Fruit fly (Drosophila melanogaster) whole organism, embryonic: ENCODE data around the gene Usp8.

Source experiments
- Aef1 ChIP-seq: fragments of 200-800 bp; sonication (Bioruptor generic); IDR thresholded peaks from 3 replicates; pipeline ENCODE4 v1.3.6; 2022; ENCODE audit warnings: missing biosample characterization, missing genetic modification characterization
- Blimp-1 ChIP-seq: fragments of 200-800 bp; sonication (Bioruptor generic); optimal IDR thresholded peaks from 3 replicates; lab custom pipeline; 2018; ENCODE audit warnings: missing biosample characterization, missing genetic modification characterization, mild to moderate bottlenecking, moderate library complexity, missing genetic modification reagents
- CG10431 ChIP-seq: fragments of 200-800 bp; sonication (Bioruptor generic); optimal IDR thresholded peaks from 3 replicates; lab custom pipeline; 2018; ENCODE audit warnings: missing biosample characterization, mild to moderate bottlenecking, missing genetic modification characterization
- CG10565 ChIP-seq: fragments of 200-800 bp; sonication (Bioruptor generic); optimal IDR thresholded peaks from 3 replicates; lab custom pipeline; 2016; ENCODE audit warnings: missing biosample characterization, mild to moderate bottlenecking, missing genetic modification characterization
- CG11560 ChIP-seq: fragments of 200-800 bp; sonication (Bioruptor generic); IDR thresholded peaks from 3 replicates; pipeline ENCODE4 v1.3.6; 2022; ENCODE audit warnings: missing biosample characterization, missing genetic modification characterization
- CG15269 ChIP-seq: fragments of 200-800 bp; sonication (Bioruptor generic); optimal IDR thresholded peaks from 2 replicates; lab custom pipeline; 2018; ENCODE audit warnings: missing biosample characterization, mild to moderate bottlenecking, missing genetic modification characterization, moderate library complexity
- CG17328 ChIP-seq: fragments of 200-800 bp; sonication (Bioruptor generic); IDR thresholded peaks from 2 replicates; pipeline ENCODE4 v1.3.6; 2022; ENCODE audit warnings: missing biosample characterization, missing genetic modification characterization
- CG17359 ChIP-seq: fragments of 200-800 bp; sonication (Bioruptor generic); optimal IDR thresholded peaks from 3 replicates; lab custom pipeline; 2018; ENCODE audit warnings: missing biosample characterization, mild to moderate bottlenecking, missing genetic modification characterization, moderate library complexity
- CG17802 ChIP-seq: fragments of 200-800 bp; sonication (Bioruptor generic); optimal IDR thresholded peaks from 2 replicates; lab custom pipeline; 2018; ENCODE audit warnings: missing biosample characterization, mild to moderate bottlenecking, missing genetic modification characterization, moderate library complexity
- CG17912 ChIP-seq: fragments of 200-800 bp; sonication (Bioruptor generic); optimal IDR thresholded peaks from 2 replicates; lab custom pipeline; 2018; ENCODE audit warnings: missing biosample characterization, mild to moderate bottlenecking, missing genetic modification characterization
- CG18619 ChIP-seq: fragments of 200-800 bp; sonication (Bioruptor generic); optimal IDR thresholded peaks from 3 replicates; lab custom pipeline; 2017; ENCODE audit warnings: missing biosample characterization, mild to moderate bottlenecking, missing genetic modification characterization
- CG30431 ChIP-seq: fragments of 200-800 bp; sonication (Bioruptor generic); optimal IDR thresholded peaks from 2 replicates; lab custom pipeline; 2017; ENCODE audit warnings: missing biosample characterization, missing genetic modification characterization
- CG34376 ChIP-seq: fragments of 200-800 bp; sonication (Bioruptor generic); optimal IDR thresholded peaks from 2 replicates; lab custom pipeline; 2018; ENCODE audit warnings: missing biosample characterization, mild to moderate bottlenecking, missing genetic modification characterization
- CG3838 ChIP-seq: fragments of 200-800 bp; sonication (Bioruptor generic); optimal IDR thresholded peaks from 3 replicates; lab custom pipeline; 2016; ENCODE audit warnings: missing biosample characterization, missing genetic modification characterization
- CG4404 ChIP-seq: fragments of 200-800 bp; sonication (Bioruptor generic); IDR thresholded peaks from 2 replicates; pipeline ENCODE4 v1.3.6; 2022; ENCODE audit warnings: missing biosample characterization, missing genetic modification characterization
- CG6175 ChIP-seq: fragments of 200-800 bp; sonication (Bioruptor generic); IDR thresholded peaks from 3 replicates; pipeline ENCODE4 v1.3.6; 2022; ENCODE audit warnings: missing biosample characterization, missing genetic modification characterization
- CG6654 ChIP-seq: fragments of 200-800 bp; sonication (Bioruptor generic); optimal IDR thresholded peaks from 2 replicates; lab custom pipeline; 2017; ENCODE audit warnings: missing biosample characterization, mild to moderate bottlenecking, missing genetic modification characterization
- CG7928 ChIP-seq: fragments of 200-800 bp; sonication (Bioruptor generic); optimal IDR thresholded peaks from 2 replicates; lab custom pipeline; 2017; ENCODE audit warnings: missing biosample characterization, mild to moderate bottlenecking, missing genetic modification characterization
- E2f2 ChIP-seq: fragments of 200-800 bp; sonication (Bioruptor generic); IDR thresholded peaks from 2 replicates; pipeline ENCODE4 v1.3.6; 2022; ENCODE audit warnings: missing biosample characterization, missing genetic modification characterization
- Eip74EF ChIP-seq, 2 experiments: fragments of 200-800 bp in 1 of 2; fragments of >200 bp in 1 of 2; sonication (Bioruptor generic) in 1 of 2; optimal IDR thresholded peaks; 2 replicates each; lab custom pipeline; 2017 to 2019; ENCODE audit warnings: missing biosample characterization in 2 of 2, missing genetic modification characterization in 2 of 2, mild to moderate bottlenecking in 1 of 2, moderate library complexity in 1 of 2
- NC2α ChIP-seq: fragments of 200-800 bp; sonication (Bioruptor generic); optimal IDR thresholded peaks from 2 replicates; lab custom pipeline; 2016; ENCODE audit warnings: missing biosample characterization, missing genetic modification characterization
- Neu2 ChIP-seq: fragments of 200-800 bp; sonication (Bioruptor generic); optimal IDR thresholded peaks from 3 replicates; lab custom pipeline; 2016; ENCODE audit warnings: missing biosample characterization, missing genetic modification characterization, borderline replicate concordance
- Ravus ChIP-seq: fragments of 200-800 bp; sonication (Bioruptor generic); IDR thresholded peaks from 2 replicates; pipeline ENCODE4 v1.3.6; 2022; ENCODE audit warnings: missing biosample characterization, missing genetic modification characterization
- ap ChIP-seq: fragments of 200-800 bp; sonication (Bioruptor generic); IDR thresholded peaks from 2 replicates; pipeline ENCODE4 v1.3.6; 2022; ENCODE audit warnings: missing biosample characterization, missing genetic modification characterization
- bab2 ChIP-seq: fragments of 200-800 bp; sonication (Bioruptor generic); optimal IDR thresholded peaks from 2 replicates; lab custom pipeline; 2016; ENCODE audit warnings: missing biosample characterization, missing genetic modification characterization
- br ChIP-seq: fragments of >200 bp; optimal IDR thresholded peaks from 2 replicates; lab custom pipeline; 2017
- cato ChIP-seq: fragments of 200-800 bp; sonication (Bioruptor generic); optimal IDR thresholded peaks from 2 replicates; lab custom pipeline; 2016; ENCODE audit warnings: missing biosample characterization, missing genetic modification characterization, borderline replicate concordance
- caup ChIP-seq: fragments of 200-800 bp; sonication (Bioruptor generic); optimal IDR thresholded peaks from 3 replicates; lab custom pipeline; 2017; ENCODE audit warnings: missing biosample characterization, mild to moderate bottlenecking, missing genetic modification characterization, moderate library complexity; ENCODE audit not compliant: severe bottlenecking
- chif ChIP-seq, 2 experiments: fragments of 200-800 bp; sonication (Bioruptor generic); optimal IDR thresholded peaks; 3 replicates each; lab custom pipeline; 2016; ENCODE audit warnings: missing biosample characterization in 2 of 2, missing genetic modification characterization in 2 of 2
- chm ChIP-seq: fragments of 200-800 bp; sonication (Bioruptor generic); IDR thresholded peaks from 2 replicates; pipeline ENCODE4 v1.3.6; 2022; ENCODE audit warnings: missing biosample characterization, missing genetic modification characterization
- dati ChIP-seq: fragments of 200-800 bp; sonication (Bioruptor generic); IDR thresholded peaks from 2 replicates; pipeline ENCODE4 v1.3.6; 2022; ENCODE audit warnings: missing biosample characterization, missing genetic modification characterization
- en ChIP-seq: fragments of 200-800 bp; sonication (Bioruptor generic); optimal IDR thresholded peaks from 2 replicates; lab custom pipeline; 2016; ENCODE audit warnings: missing biosample characterization, missing genetic modification characterization
- eve ChIP-seq, 2 experiments: fragments of >200 bp; optimal IDR thresholded peaks; 2 replicates each; lab custom pipeline; 2017; ENCODE audit warnings: missing biosample characterization in 2 of 2, missing genetic modification characterization in 2 of 2
- fd64A ChIP-seq: fragments of 200-800 bp; sonication (Bioruptor generic); optimal IDR thresholded peaks from 3 replicates; lab custom pipeline; 2018; ENCODE audit warnings: missing biosample characterization, mild to moderate bottlenecking, missing genetic modification characterization
- gce ChIP-seq: fragments of 200-800 bp; sonication (Bioruptor generic); IDR thresholded peaks from 3 replicates; pipeline ENCODE4 v1.3.6; 2022; ENCODE audit warnings: missing biosample characterization, missing genetic modification characterization
- gt ChIP-seq: fragments of 200-800 bp; sonication (Bioruptor generic); IDR thresholded peaks from 2 replicates; pipeline ENCODE4 v1.3.6; 2022; ENCODE audit warnings: missing biosample characterization, missing genetic modification characterization
- jigr1 ChIP-seq: fragments of 200-800 bp; sonication (Bioruptor generic); IDR thresholded peaks from 3 replicates; pipeline ENCODE4 v1.3.6; 2022; ENCODE audit warnings: missing biosample characterization, missing genetic modification characterization
- kay ChIP-seq: fragments of 200-800 bp; sonication (Bioruptor generic); optimal IDR thresholded peaks from 2 replicates; lab custom pipeline; 2016; ENCODE audit warnings: missing biosample characterization, missing genetic modification characterization
- kni ChIP-seq: fragments of 200-800 bp; sonication (Bioruptor generic); optimal IDR thresholded peaks from 3 replicates; lab custom pipeline; 2017; ENCODE audit warnings: mild to moderate bottlenecking, missing biosample characterization, missing genetic modification reagents, missing genetic modification characterization
- lola ChIP-seq, 3 experiments: fragments of >200 bp in 2 of 3; fragments of 200-800 bp in 1 of 3; sonication (Bioruptor generic) in 1 of 3; optimal IDR thresholded peaks; 2 replicates each; lab custom pipeline; 2017 to 2019; ENCODE audit warnings: missing biosample characterization in 3 of 3, missing genetic modification characterization in 3 of 3, mild to moderate bottlenecking in 1 of 3, moderate library complexity in 1 of 3
- pan ChIP-seq, 4 experiments: fragments of >200 bp in 3 of 4; fragments of 200-800 bp in 1 of 4; sonication (Bioruptor generic) in 1 of 4; optimal IDR thresholded peaks in 3 of 4; IDR thresholded peaks in 1 of 4; 2 replicates each; pipeline versions ENCODE4 v1.3.6 to Lab custom; 2017 to 2022; ENCODE audit warnings: missing biosample characterization in 2 of 4, missing genetic modification characterization in 2 of 4, mixed read lengths in 1 of 4
- pfk ChIP-seq: fragments of 200-800 bp; sonication (Bioruptor generic); optimal IDR thresholded peaks from 2 replicates; lab custom pipeline; 2018; ENCODE audit warnings: missing biosample characterization, mild to moderate bottlenecking, missing genetic modification characterization, moderate library complexity
- pho ChIP-seq: fragments of 200-800 bp; sonication (Bioruptor generic); optimal IDR thresholded peaks from 2 replicates; lab custom pipeline; 2016; ENCODE audit warnings: missing biosample characterization, missing genetic modification characterization
- pita ChIP-seq: fragments of 200-800 bp; sonication (Bioruptor generic); optimal IDR thresholded peaks from 2 replicates; lab custom pipeline; 2017; ENCODE audit warnings: missing biosample characterization, mild to moderate bottlenecking, missing genetic modification characterization
- sens ChIP-seq: fragments of 200-800 bp; sonication (Bioruptor generic); peaks from one replicate; lab custom pipeline; 2016; ENCODE audit warnings: missing biosample characterization, missing genetic modification characterization
- sob ChIP-seq: fragments of 200-800 bp; sonication (Bioruptor generic); IDR thresholded peaks from 2 replicates; pipeline ENCODE4 v1.3.6; 2022; ENCODE audit warnings: missing biosample characterization, missing genetic modification characterization
- sqz ChIP-seq: fragments of 200-800 bp; sonication (Bioruptor generic); optimal IDR thresholded peaks from 3 replicates; lab custom pipeline; 2018; ENCODE audit warnings: missing biosample characterization, mild to moderate bottlenecking, missing genetic modification characterization
- stc ChIP-seq: fragments of 200-800 bp; sonication (Bioruptor generic); IDR thresholded peaks from 2 replicates; pipeline ENCODE4 v1.3.6; 2022; ENCODE audit warnings: missing biosample characterization, missing genetic modification characterization
- unc-4 ChIP-seq: fragments of 200-800 bp; sonication (Bioruptor generic); IDR thresholded peaks from 2 replicates; pipeline ENCODE4 v1.3.6; 2022; ENCODE audit warnings: missing biosample characterization, missing genetic modification characterization; ENCODE audit not compliant: partially characterized antibody
- vfl ChIP-seq: fragments of 200-800 bp; sonication (Bioruptor generic); optimal IDR thresholded peaks from 2 replicates; lab custom pipeline; 2016; ENCODE audit warnings: missing biosample characterization, missing genetic modification characterization
- zfh1 ChIP-seq: fragments of 200-800 bp; sonication (Bioruptor generic); IDR thresholded peaks from 3 replicates; pipeline ENCODE4 v1.3.6; 2022; ENCODE audit warnings: missing biosample characterization, missing genetic modification characterization

The Usp8 gene

DNA sequence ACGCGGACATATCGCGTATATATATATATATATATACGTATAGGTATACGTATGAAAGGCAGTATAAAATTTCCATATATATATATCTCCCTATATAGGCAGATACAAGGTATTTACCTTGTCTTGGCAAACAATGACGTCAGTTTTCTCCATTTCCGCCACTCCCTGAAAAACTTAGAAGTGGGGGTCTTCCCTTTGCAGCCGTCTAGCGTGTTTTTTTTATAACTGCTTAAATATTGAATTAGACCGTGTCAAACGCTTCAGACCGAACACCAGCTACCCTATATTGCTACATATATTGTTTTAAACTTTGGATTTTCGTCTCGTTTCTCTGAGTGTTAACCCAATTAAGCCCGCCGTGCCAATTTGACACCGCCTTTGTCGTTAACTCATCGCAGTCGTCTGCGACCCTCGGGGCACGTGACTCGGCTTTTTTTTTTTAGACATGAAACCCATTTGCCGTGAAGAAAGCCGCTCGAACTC is 42.6 kb downstream of the Usp8 start (continued):
- TF ChIP-seq unc-4 (GFP tag; lab: Robert Waterston, UW) (no peak), jigr1 (GFP tag; lab: Robert Waterston, UW) (no peak), CG11560 (tag; lab: Robert Waterston, UW) (no peak), gce (GFP tag; lab: Robert Waterston, UW) (0 out of 3 replicates have a peak, but pooled peaks have one; percentile 14), CG6175 (no peak), CG17802 (tag; lab: Kevin White, UChicago) (no peak), sqz (GFP tag; lab: Kevin White, UChicago) (peak; percentile 26), CG3838 (no peak), caup (GFP tag; lab: Kevin White, UChicago) (peak; percentile 36), CG17359 (tag; lab: Kevin White, UChicago) (peak; percentile 19), Eip74EF (GFP tag; optimal IDR thresholded peaks at IDR 0.05; lab: Kevin White, UChicago) (peak in 1 of 2 experiments; percentile 16), pho (GFP tag; lab: Kevin White, UChicago) (no peak), eve (GFP tag; optimal IDR thresholded peaks at IDR 0.05; lab: Kevin White, UChicago) (no peak), bab2 (GFP tag; lab: Kevin White, UChicago) (no peak), CG30431 (no peak), kni (GFP tag; lab: Kevin White, UChicago) (peak; percentile 55), CG17328 (GFP tag; lab: Robert Waterston, UW) (peak; percentile 32; the same call in 1 of the 2 replicates), gt (no peak), zfh1 (no peak), sob (GFP tag; lab: Robert Waterston, UW) (no peak), CG34376 (GFP tag; lab: Kevin White, UChicago) (no peak), sens (GFP tag; lab: Kevin White, UChicago) (peak; percentile 85), pan (optimal IDR thresholded peaks at IDR 0.05; lab: Kevin White, UChicago) (no peak), pan (GFP tag; optimal IDR thresholded peaks at IDR 0.05 in 1 of 2, IDR thresholded peaks at IDR 0.05 in 1 of 2) (peak in 1 of 2 experiments; percentile 32), CG15269 (peak; percentile 12), fd64A (GFP tag; lab: Kevin White, UChicago) (peak; percentile 23), pfk (GFP tag; lab: Kevin White, UChicago) (no peak), dati (no peak), CG7928 (GFP tag; lab: Kevin White, UChicago) (no peak), lola (GFP tag; optimal IDR thresholded peaks at IDR 0.05; lab: Kevin White, UChicago) (no peak), stc (GFP tag; lab: Robert Waterston, UW) (no peak), kay (no peak), Neu2 (no peak), chif (GFP tag; optimal IDR thresholded peaks at IDR 0.05; lab: Kevin White, UChicago) (no peak), Ravus (GFP tag; lab: Robert Waterston, UW) (no peak), E2f2 (GFP tag; lab: Robert Waterston, UW) (no peak), pita (GFP tag; lab: Kevin White, UChicago) (no peak), CG4404 (GFP tag; lab: Robert Waterston, UW) (no peak), br (lab: Kevin White, UChicago) (no peak), CG6654 (GFP tag; lab: Kevin White, UChicago) (no peak), en (GFP tag; lab: Kevin White, UChicago) (no peak), Aef1 (GFP tag; lab: Robert Waterston, UW) (no peak), Blimp-1 (GFP tag; lab: Kevin White, UChicago) (peak; percentile 28), vfl (GFP tag; lab: Kevin White, UChicago) (no peak), chm (GFP tag; lab: Robert Waterston, UW) (no peak; the same call in 1 of the 2 replicates), CG10431 (GFP tag; lab: Kevin White, UChicago) (peak; percentile 6), NC2α (GFP tag; lab: Kevin White, UChicago) (no peak), CG18619 (GFP tag; lab: Kevin White, UChicago) (peak; percentile 44), CG17912 (GFP tag; lab: Kevin White, UChicago) (no peak), cato (no peak), ap (GFP tag; lab: Robert Waterston, UW) (no peak), CG10565 (GFP tag; lab: Kevin White, UChicago) (no peak)
